Fruit fly (Drosophila melanogaster): ENCODE data around the gene CG3222.

DNA sequence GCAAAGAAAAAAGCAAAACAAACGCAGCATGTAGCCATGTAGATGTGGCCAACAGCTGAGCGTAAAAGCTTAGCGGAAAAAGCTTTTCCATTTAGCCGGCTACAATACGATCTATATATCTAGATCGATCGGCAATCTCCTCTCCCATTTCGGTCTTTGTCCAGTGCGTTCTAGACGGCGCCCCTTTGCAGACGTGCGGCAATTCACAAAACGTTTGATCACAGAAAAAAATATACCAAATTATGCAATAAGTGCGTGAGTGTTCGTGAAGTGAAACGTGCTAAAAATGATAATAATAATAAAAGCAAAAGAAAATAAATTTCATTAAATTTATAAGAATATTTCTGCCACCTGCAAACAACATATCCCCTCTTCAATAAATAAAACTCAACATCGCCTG, 15.4 kb upstream of the CG3222 start:
- TF ChIP-seq ttk (optimal IDR thresholded peaks at IDR 0.05), result no peak
- no peak for TF ChIP-seq Sin3A (optimal IDR thresholded peaks at IDR 0.05)
